Fruit fly (Drosophila melanogaster) whole organism, prepupa: ENCODE measurements around the gene CG5768.

Experiments
- CG16779 ChIP-seq: fragments of 200-800 bp; sonication (Bioruptor generic); optimal IDR thresholded peaks from 3 replicates; lab custom pipeline; 2017; ENCODE audit warnings: missing biosample characterization, mild to moderate bottlenecking, missing genetic modification characterization
- CG3032 ChIP-seq: fragments of 200-800 bp; optimal IDR thresholded peaks from 2 replicates; lab custom pipeline; 2019; ENCODE audit warnings: missing biosample characterization, mild to moderate bottlenecking, missing genetic modification characterization, moderate library complexity
- CG6854 ChIP-seq: fragments of 200-800 bp; sonication (Bioruptor generic); optimal IDR thresholded peaks from 2 replicates; lab custom pipeline; 2017; ENCODE audit warnings: missing biosample characterization, mild to moderate bottlenecking, missing genetic modification characterization
- CG8632 ChIP-seq: fragments of 200-800 bp; sonication (Bioruptor generic); optimal IDR thresholded peaks from 3 replicates; lab custom pipeline; 2016; ENCODE audit warnings: missing biosample characterization, missing genetic modification characterization
- Hr39 ChIP-seq: fragments of 200-800 bp; sonication (Bioruptor generic); optimal IDR thresholded peaks from 2 replicates; lab custom pipeline; 2016; ENCODE audit warnings: missing biosample characterization, missing genetic modification characterization
- Hr4 ChIP-seq: fragments of 200-800 bp; sonication (Bioruptor generic); optimal IDR thresholded peaks from 3 replicates; lab custom pipeline; 2016; ENCODE audit warnings: missing biosample characterization, missing genetic modification characterization
- Smox ChIP-seq: fragments of 200-800 bp; sonication (Bioruptor generic); optimal IDR thresholded peaks from 3 replicates; lab custom pipeline; 2016; ENCODE audit warnings: missing biosample characterization, missing genetic modification characterization
- Sox14 ChIP-seq: fragments of 200-800 bp; sonication (Bioruptor generic); optimal IDR thresholded peaks from 3 replicates; lab custom pipeline; 2016; ENCODE audit warnings: missing biosample characterization, missing genetic modification characterization
- eg ChIP-seq: fragments of 200-800 bp; sonication (Bioruptor generic); IDR thresholded peaks from 3 replicates; pipeline ENCODE4 v1.3.6; 2022; ENCODE audit warnings: missing biosample characterization, missing genetic modification characterization
- fd59A ChIP-seq: fragments of 200-800 bp; sonication (Bioruptor generic); optimal IDR thresholded peaks from 2 replicates; lab custom pipeline; 2017; ENCODE audit warnings: missing biosample characterization, mild to moderate bottlenecking, missing genetic modification characterization, missing genetic modification reagents
- lz ChIP-seq: fragments of 200-800 bp; sonication (Bioruptor generic); optimal IDR thresholded peaks from 3 replicates; lab custom pipeline; 2016; ENCODE audit warnings: missing biosample characterization, missing genetic modification characterization
- salr ChIP-seq, 2 experiments: fragments of 200-800 bp; sonication (Bioruptor generic); optimal IDR thresholded peaks; 3 replicates each; lab custom pipeline; 2016 to 2018; ENCODE audit warnings: missing biosample characterization in 2 of 2, missing genetic modification characterization in 2 of 2, mild to moderate bottlenecking in 1 of 2
- ss ChIP-seq, 2 experiments: fragments of 200-800 bp; sonication (Bioruptor generic); optimal IDR thresholded peaks; 2 replicates in 1 of 2; 3 replicates in 1 of 2; lab custom pipeline; 2017 to 2018; ENCODE audit warnings: mild to moderate bottlenecking in 2 of 2, missing biosample characterization in 2 of 2, missing genetic modification characterization in 2 of 2, moderate library complexity in 1 of 2

dm6 chr3R:24372662-24373061 lies 17.5 kb downstream of the CG5768 start, which contains the start of gene CG17782:
- TF ChIP-seq salr (GFP tag; optimal IDR thresholded peaks at IDR 0.05; lab: Kevin White, UChicago) (no peak), CG6854 (GFP tag; lab: Kevin White, UChicago) (no peak), lz (GFP tag; lab: Kevin White, UChicago) (no peak), Smox (GFP tag; lab: Kevin White, UChicago) (no peak), fd59A (GFP tag; lab: Kevin White, UChicago) (no peak), Sox14 (GFP tag; lab: Kevin White, UChicago) (no peak), eg (no peak), CG16779 (tag; lab: Kevin White, UChicago) (no peak), ss (GFP tag; optimal IDR thresholded peaks at IDR 0.05; lab: Kevin White, UChicago) (no peak), Hr39 (GFP tag; lab: Kevin White, UChicago) (no peak), CG8632 (no peak), Hr4 (GFP tag; lab: Kevin White, UChicago) (no peak), CG3032 (tag; lab: Kevin White, UChicago) (no peak)
